Fruit fly (Drosophila melanogaster): ENCODE measurements around the gene CG43861.

DNA sequence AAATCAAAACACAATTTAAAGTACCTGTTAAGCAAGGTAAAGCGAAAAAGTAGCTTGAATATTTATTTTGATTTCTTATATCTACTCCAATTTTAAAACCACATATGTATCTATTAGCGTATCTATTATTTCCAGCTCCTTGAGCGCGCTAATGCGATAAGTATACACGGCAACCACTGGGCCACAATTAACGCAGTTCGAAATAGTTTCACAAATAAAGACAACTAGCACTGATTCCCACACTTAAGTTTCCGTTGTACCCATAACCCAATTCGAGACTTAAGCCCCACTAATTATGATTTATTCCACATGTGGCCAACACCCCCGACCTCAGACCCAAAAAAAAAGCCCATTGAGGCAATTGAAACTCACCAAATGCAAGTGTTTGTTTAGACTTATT, 634 bp downstream of the CG43861 start:
- TF ChIP-seq ttk (optimal IDR thresholded peaks at IDR 0.05) (no peak), h (optimal IDR thresholded peaks at IDR 0.05) (no peak)

Data from Kc167 (cell line).